Fruit fly (Drosophila melanogaster) whole organism, embryonic: ENCODE data around the gene senju.

Source experiments
- ATbp ChIP-seq: fragments of 200-800 bp; sonication (Bioruptor generic); optimal IDR thresholded peaks from 2 replicates; lab custom pipeline; 2017; ENCODE audit warnings: missing biosample characterization, mild to moderate bottlenecking, missing genetic modification characterization, missing genetic modification reagents
- Aef1 ChIP-seq: fragments of 200-800 bp; sonication (Bioruptor generic); IDR thresholded peaks from 3 replicates; pipeline ENCODE4 v1.3.6; 2022; ENCODE audit warnings: missing biosample characterization, missing genetic modification characterization
- C15 ChIP-seq: fragments of 200-800 bp; sonication (Bioruptor generic); IDR thresholded peaks from 3 replicates; pipeline ENCODE4 v1.3.6; 2022; ENCODE audit warnings: missing biosample characterization, missing genetic modification characterization
- CG10565 ChIP-seq: fragments of 200-800 bp; sonication (Bioruptor generic); optimal IDR thresholded peaks from 3 replicates; lab custom pipeline; 2016; ENCODE audit warnings: missing biosample characterization, mild to moderate bottlenecking, missing genetic modification characterization
- CG11085 ChIP-seq: fragments of 200-800 bp; sonication (Bioruptor generic); IDR thresholded peaks from 2 replicates; pipeline ENCODE4 v1.3.6; 2022; ENCODE audit warnings: missing biosample characterization, missing genetic modification characterization
- CG11093 ChIP-seq: fragments of 200-800 bp; sonication (Bioruptor generic); IDR thresholded peaks from 3 replicates; pipeline ENCODE4 v1.3.6; 2022; ENCODE audit warnings: missing biosample characterization, missing genetic modification characterization
- CG12219 ChIP-seq: fragments of 200-800 bp; sonication (Bioruptor generic); optimal IDR thresholded peaks from 3 replicates; lab custom pipeline; 2018; ENCODE audit warnings: missing biosample characterization, mild to moderate bottlenecking, missing genetic modification characterization
- CG13894 ChIP-seq: fragments of 200-800 bp; sonication (Bioruptor generic); optimal IDR thresholded peaks from 3 replicates; lab custom pipeline; 2018; ENCODE audit warnings: missing biosample characterization, mild to moderate bottlenecking, missing genetic modification characterization, moderate library complexity
- CG14965 ChIP-seq: fragments of 200-800 bp; sonication (Bioruptor generic); optimal IDR thresholded peaks from 2 replicates; lab custom pipeline; 2016; ENCODE audit warnings: missing biosample characterization, missing genetic modification characterization, borderline replicate concordance
- CG1603 ChIP-seq: fragments of 200-800 bp; sonication (Bioruptor generic); optimal IDR thresholded peaks from 2 replicates; lab custom pipeline; 2019; ENCODE audit warnings: missing biosample characterization, mild to moderate bottlenecking, missing genetic modification characterization, moderate library complexity
- CG17359 ChIP-seq: fragments of 200-800 bp; sonication (Bioruptor generic); optimal IDR thresholded peaks from 3 replicates; lab custom pipeline; 2018; ENCODE audit warnings: missing biosample characterization, mild to moderate bottlenecking, missing genetic modification characterization, moderate library complexity
- CG2120 ChIP-seq: fragments of 200-800 bp; sonication (Bioruptor generic); optimal IDR thresholded peaks from 3 replicates; lab custom pipeline; 2016; ENCODE audit warnings: missing biosample characterization, missing genetic modification characterization
- CG33213 ChIP-seq: fragments of 200-800 bp; sonication (Bioruptor generic); optimal IDR thresholded peaks from 3 replicates; lab custom pipeline; 2016; ENCODE audit warnings: missing biosample characterization, missing genetic modification characterization
- CG4282 ChIP-seq: fragments of 200-800 bp; sonication (Bioruptor generic); optimal IDR thresholded peaks from 2 replicates; lab custom pipeline; 2016; ENCODE audit warnings: missing biosample characterization, missing genetic modification characterization
- CG7987 ChIP-seq: fragments of 200-800 bp; sonication (Bioruptor generic); optimal IDR thresholded peaks from 2 replicates; lab custom pipeline; 2018; ENCODE audit warnings: missing biosample characterization, mild to moderate bottlenecking, missing genetic modification characterization, moderate library complexity
- CG8944 ChIP-seq: fragments of 200-800 bp; sonication (Bioruptor generic); optimal IDR thresholded peaks from 3 replicates; lab custom pipeline; 2016; ENCODE audit warnings: missing biosample characterization, missing genetic modification characterization
- CG9797 ChIP-seq: fragments of 200-800 bp; sonication (Bioruptor generic); optimal IDR thresholded peaks from 3 replicates; lab custom pipeline; 2018; ENCODE audit warnings: missing biosample characterization, mild to moderate bottlenecking, missing genetic modification characterization
- CHES-1-like ChIP-seq: fragments of 200-800 bp; sonication (Bioruptor generic); optimal IDR thresholded peaks from 2 replicates; lab custom pipeline; 2016; ENCODE audit warnings: missing biosample characterization, missing genetic modification characterization
- Dad ChIP-seq: fragments of 200-800 bp; sonication (Bioruptor generic); optimal IDR thresholded peaks from 3 replicates; lab custom pipeline; 2016; ENCODE audit warnings: missing biosample characterization, missing genetic modification characterization
- Deaf1 ChIP-seq: fragments of 200-800 bp; optimal IDR thresholded peaks from 3 replicates; lab custom pipeline; 2019; ENCODE audit warnings: missing biosample characterization, mild to moderate bottlenecking, missing genetic modification characterization, moderate library complexity
- ERR ChIP-seq: fragments of 200-800 bp; sonication (Bioruptor generic); optimal IDR thresholded peaks from 2 replicates; lab custom pipeline; 2016; ENCODE audit warnings: missing biosample characterization, missing genetic modification characterization
- Gsc ChIP-seq: fragments of 200-800 bp; sonication (Bioruptor generic); IDR thresholded peaks from 2 replicates; pipeline ENCODE4 v1.3.6; 2022; ENCODE audit warnings: missing biosample characterization, missing genetic modification characterization
- Lim3 ChIP-seq: fragments of 200-800 bp; sonication (Bioruptor generic); IDR thresholded peaks from 2 replicates; pipeline ENCODE4 v1.3.6; 2022; ENCODE audit warnings: missing biosample characterization, missing genetic modification characterization
- Ptx1 ChIP-seq: fragments of 200-800 bp; sonication (Bioruptor generic); IDR thresholded peaks from 2 replicates; pipeline ENCODE4 v1.3.6; 2022; ENCODE audit warnings: missing biosample characterization, missing genetic modification characterization
- Sox100B ChIP-seq: fragments of 200-800 bp; sonication (Bioruptor generic); optimal IDR thresholded peaks from 3 replicates; lab custom pipeline; 2018; ENCODE audit warnings: missing biosample characterization, mild to moderate bottlenecking, missing genetic modification characterization
- Stat92E ChIP-seq, 3 experiments: fragments of >200 bp in 2 of 3; fragments of 200-800 bp in 1 of 3; sonication (Bioruptor generic) in 1 of 3; optimal IDR thresholded peaks; 2 replicates each; lab custom pipeline; 2017 to 2019; ENCODE audit warnings: missing biosample characterization in 3 of 3, missing genetic modification characterization in 3 of 3, mild to moderate bottlenecking in 1 of 3, moderate library complexity in 1 of 3
- TFAM ChIP-seq: fragments of 200-800 bp; sonication (Bioruptor generic); optimal IDR thresholded peaks from 2 replicates; lab custom pipeline; 2017; ENCODE audit warnings: missing biosample characterization, missing genetic modification characterization, inconsistent platforms
- Xbp1 ChIP-seq: fragments of 200-800 bp; sonication (Bioruptor generic); optimal IDR thresholded peaks from 3 replicates; lab custom pipeline; 2016; ENCODE audit warnings: missing biosample characterization, mild to moderate bottlenecking, missing genetic modification characterization
- bbx ChIP-seq: fragments of 200-800 bp; sonication (Bioruptor generic); IDR thresholded peaks from 2 replicates; pipeline ENCODE4 v1.3.6; 2022; ENCODE audit warnings: missing biosample characterization, missing genetic modification characterization; ENCODE audit not compliant: partially characterized antibody
- cad ChIP-seq: fragments of >200 bp; optimal IDR thresholded peaks from 2 replicates; lab custom pipeline; 2017; ENCODE audit warnings: missing biosample characterization, missing genetic modification characterization
- corto ChIP-seq: fragments of 200-800 bp; sonication (Bioruptor generic); optimal IDR thresholded peaks from 2 replicates; lab custom pipeline; 2016; ENCODE audit warnings: missing biosample characterization, mild to moderate bottlenecking, missing genetic modification characterization, moderate library complexity
- dmrt11E ChIP-seq: fragments of 200-800 bp; sonication (Bioruptor generic); optimal IDR thresholded peaks from 3 replicates; lab custom pipeline; 2018; ENCODE audit warnings: missing biosample characterization, mild to moderate bottlenecking, missing genetic modification characterization, moderate library complexity
- eve ChIP-seq, 2 experiments: fragments of >200 bp; optimal IDR thresholded peaks; 2 replicates each; lab custom pipeline; 2017; ENCODE audit warnings: missing biosample characterization in 2 of 2, missing genetic modification characterization in 2 of 2
- eyg ChIP-seq: fragments of 200-800 bp; sonication (Bioruptor generic); optimal IDR thresholded peaks from 3 replicates; lab custom pipeline; 2016; ENCODE audit warnings: missing biosample characterization, missing genetic modification characterization
- fu2 ChIP-seq: fragments of 200-800 bp; sonication (Bioruptor generic); optimal IDR thresholded peaks from 2 replicates; lab custom pipeline; 2016; ENCODE audit warnings: missing biosample characterization, missing genetic modification characterization
- grn ChIP-seq: fragments of 200-800 bp; sonication (Bioruptor generic); optimal IDR thresholded peaks from 3 replicates; lab custom pipeline; 2017; ENCODE audit warnings: missing biosample characterization, missing genetic modification characterization
- hbn ChIP-seq: fragments of 200-800 bp; sonication (Bioruptor generic); IDR thresholded peaks from 2 replicates; pipeline ENCODE4 v1.3.6; 2022; ENCODE audit warnings: missing biosample characterization, missing genetic modification characterization; ENCODE audit not compliant: partially characterized antibody
- insv ChIP-seq, 2 experiments: fragments of 200-800 bp; sonication (Bioruptor generic); optimal IDR thresholded peaks; 3 replicates each; lab custom pipeline; 2016 to 2018; ENCODE audit warnings: missing biosample characterization in 2 of 2, missing genetic modification characterization in 2 of 2
- lab ChIP-seq: fragments of 200-800 bp; sonication (Bioruptor generic); optimal IDR thresholded peaks from 3 replicates; lab custom pipeline; 2017; ENCODE audit warnings: missing biosample characterization, missing genetic modification characterization, mild to moderate bottlenecking, moderate library complexity, missing genetic modification reagents
- lmd ChIP-seq: fragments of 200-800 bp; sonication (Bioruptor generic); IDR thresholded peaks from 2 replicates; pipeline ENCODE4 v1.3.6; 2022; ENCODE audit warnings: missing biosample characterization, missing genetic modification characterization
- otp ChIP-seq: fragments of 200-800 bp; sonication (Bioruptor generic); IDR thresholded peaks from 3 replicates; pipeline ENCODE4, ENCODE4 v1.3.6; 2022; ENCODE audit warnings: missing biosample characterization, missing genetic modification characterization
- pan ChIP-seq, 4 experiments: fragments of >200 bp in 3 of 4; fragments of 200-800 bp in 1 of 4; sonication (Bioruptor generic) in 1 of 4; optimal IDR thresholded peaks in 3 of 4; IDR thresholded peaks in 1 of 4; 2 replicates each; pipeline versions ENCODE4 v1.3.6 to Lab custom; 2017 to 2022; ENCODE audit warnings: missing biosample characterization in 2 of 4, missing genetic modification characterization in 2 of 4, mixed read lengths in 1 of 4
- repo ChIP-seq: fragments of 200-800 bp; sonication (Bioruptor generic); optimal IDR thresholded peaks from 2 replicates; lab custom pipeline; 2016; ENCODE audit warnings: missing biosample characterization, missing genetic modification characterization
- sd ChIP-seq: fragments of 200-800 bp; sonication (Bioruptor generic); optimal IDR thresholded peaks from 3 replicates; lab custom pipeline; 2018; ENCODE audit warnings: missing biosample characterization, mild to moderate bottlenecking, missing genetic modification characterization, moderate library complexity
- sisA ChIP-seq: fragments of 200-800 bp; sonication (Bioruptor generic); IDR thresholded peaks from 2 replicates; pipeline ENCODE4 v1.3.6; 2022; ENCODE audit warnings: missing biosample characterization, missing genetic modification characterization
- slbo ChIP-seq: fragments of 200-800 bp; sonication (Bioruptor generic); IDR thresholded peaks from 2 replicates; pipeline ENCODE4 v1.3.6; 2022; ENCODE audit warnings: missing biosample characterization, missing genetic modification characterization
- slou ChIP-seq: fragments of 200-800 bp; sonication (Bioruptor generic); optimal IDR thresholded peaks from 3 replicates; lab custom pipeline; 2016; ENCODE audit warnings: missing biosample characterization, missing genetic modification characterization
- sob ChIP-seq: fragments of 200-800 bp; sonication (Bioruptor generic); IDR thresholded peaks from 2 replicates; pipeline ENCODE4 v1.3.6; 2022; ENCODE audit warnings: missing biosample characterization, missing genetic modification characterization
- trem ChIP-seq: fragments of 200-800 bp; optimal IDR thresholded peaks from 3 replicates; lab custom pipeline; 2019; ENCODE audit warnings: missing biosample characterization, mild to moderate bottlenecking, missing genetic modification characterization, moderate library complexity

senju gene

DNA sequence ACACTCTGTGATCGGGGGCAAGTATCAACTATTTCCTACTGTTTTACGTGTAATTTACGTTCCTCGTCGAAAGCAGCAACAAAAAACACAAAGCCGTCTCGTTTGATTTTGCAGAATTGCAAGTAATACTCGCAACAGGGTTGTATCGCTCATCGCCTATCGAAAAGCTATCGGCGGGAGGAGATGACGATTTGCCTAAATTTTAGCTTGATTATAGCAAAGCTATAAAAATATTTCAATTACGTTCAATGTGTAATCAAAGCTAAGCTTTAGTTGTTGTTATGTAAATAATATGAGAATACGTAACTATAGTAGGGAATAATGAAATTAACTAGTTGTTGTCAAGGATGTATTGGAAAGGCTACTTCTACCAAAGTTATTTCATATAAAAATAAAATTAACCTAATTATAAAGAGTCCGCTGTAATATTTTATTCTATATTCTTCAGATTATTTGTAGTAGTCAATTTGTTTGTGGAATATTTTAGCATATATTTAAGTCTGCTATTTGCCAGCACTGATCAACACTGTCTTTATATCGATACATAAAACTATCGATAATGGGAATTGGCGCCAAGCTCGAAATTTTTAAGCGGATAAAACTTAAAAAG is 7.1 kb downstream of the senju start, which contains the start of gene Rpn11 (continued):
- TF ChIP-seq lab (GFP tag; lab: Kevin White, UChicago) (peak; percentile 62), CG13894 (tag; lab: Kevin White, UChicago) (peak; percentile 60), eve (GFP tag; optimal IDR thresholded peaks at IDR 0.05; lab: Kevin White, UChicago) (no peak), Deaf1 (tag; lab: Kevin White, UChicago) (peak; percentile 26), slou (GFP tag; lab: Kevin White, UChicago) (peak; percentile 49), CG2120 (peak; percentile 68), sob (GFP tag; lab: Robert Waterston, UW) (no peak), sd (peak; percentile 41), CG7987 (no peak), CG1603 (tag; lab: Kevin White, UChicago) (peak; percentile 47), Lim3 (GFP tag; lab: Robert Waterston, UW) (no peak), Gsc (GFP tag; lab: Robert Waterston, UW) (no peak), Aef1 (GFP tag; lab: Robert Waterston, UW) (0 out of 3 replicates have a peak, but pooled peaks have one; percentile 17), hbn (GFP tag; lab: Robert Waterston, UW) (peak; percentile 35; the same call in 1 of the 2 replicates), lmd (no peak; the same call in 1 of the 2 replicates), Sox100B (GFP tag; lab: Kevin White, UChicago) (peak; percentile 69), slbo (GFP tag; lab: Robert Waterston, UW) (peak; percentile 62), cad (GFP tag; lab: Kevin White, UChicago) (no peak), grn (no peak), Stat92E (GFP tag; optimal IDR thresholded peaks at IDR 0.05; lab: Kevin White, UChicago) (no peak), C15 (GFP tag; lab: Robert Waterston, UW) (no peak), CHES-1-like (GFP tag; lab: Kevin White, UChicago) (peak; percentile 7), ATbp (GFP tag; lab: Kevin White, UChicago) (no peak), repo (no peak), pan (optimal IDR thresholded peaks at IDR 0.05; lab: Kevin White, UChicago) (no peak), pan (GFP tag; optimal IDR thresholded peaks at IDR 0.05 in 1 of 2, IDR thresholded peaks at IDR 0.05 in 1 of 2) (peak in 1 of 2 experiments; percentile 44), CG17359 (peak; percentile 53), eyg (GFP tag; lab: Kevin White, UChicago) (no peak), CG11093 (GFP tag; lab: Robert Waterston, UW) (no peak), ERR (GFP tag; lab: Kevin White, UChicago) (no peak), trem (tag; lab: Kevin White, UChicago) (peak; percentile 66), dmrt11E (peak; percentile 70), CG14965 (GFP tag; lab: Kevin White, UChicago) (no peak), corto (no peak), bbx (GFP tag; lab: Robert Waterston, UW) (peak; percentile 26; the same call in 1 of the 2 replicates), Ptx1 (peak; percentile 58), CG9797 (no peak), CG4282 (GFP tag; lab: Kevin White, UChicago) (no peak), Xbp1 (GFP tag; lab: Kevin White, UChicago) (peak; percentile 53), CG12219 (GFP tag; lab: Kevin White, UChicago) (no peak), fu2 (peak; percentile 16), CG10565 (GFP tag; lab: Kevin White, UChicago) (no peak), otp (GFP tag; lab: Robert Waterston, UW) (no peak), TFAM (GFP tag; lab: Kevin White, UChicago) (no peak), CG33213 (GFP tag; lab: Kevin White, UChicago) (no peak), CG8944 (GFP tag; lab: Kevin White, UChicago) (no peak), sisA (GFP tag; lab: Robert Waterston, UW) (peak; percentile 12; the same call in 1 of the 2 replicates), insv (GFP tag; optimal IDR thresholded peaks at IDR 0.05; lab: Kevin White, UChicago) (no peak), CG11085 (GFP tag; lab: Robert Waterston, UW) (no peak), Dad (GFP tag; lab: Kevin White, UChicago) (no peak)
